Worm (Caenorhabditis elegans): ENCODE measurements around the gene K06G5.1.

- TF ChIP-seq mdl-1 (tag; optimal IDR thresholded peaks at IDR 0.05) (no peak), nhr-11 (tag; optimal IDR thresholded peaks at IDR 0.05) (no peak), lsy-2 (tag; optimal IDR thresholded peaks at IDR 0.05) (no peak), Y55F3AM.14 (GFP tag; optimal IDR thresholded peaks at IDR 0.05) (no peak)
These were observed 32.8 kb downstream of the K06G5.1 start, which contains the start of gene K04C1.5 for ce11 chrX:14247436-14248103.
